In genomic region chr3R:8846154-8846648, dm6 we compare ENCODE assay signal across 1 fruit fly cellular context.
TF ChIP-seq lines count a peak whose summit lies in the region.

No protein-coding gene starts in this region.

TF ChIP-seq in whole organism, embryonic, 481 proteins besides CTCF, POLR2A, EP300 and RAD21 (continued from another document):
- peak; percentile 67; the same call in 2 of the 3 replicates for TF ChIP-seq CG11695 (GFP tag; IDR thresholded peaks at IDR 0.05; lab: Robert Waterston, UW)
- TF ChIP-seq salm (tag; optimal IDR thresholded peaks at IDR 0.05; lab: Kevin White, UChicago), result peak; percentile 37
- TF ChIP-seq MBD-R2 (GFP tag; IDR thresholded peaks at IDR 0.05; lab: Robert Waterston, UW), result peak; percentile 45; the same call in 1 of the 2 replicates
- no peak for TF ChIP-seq Nf-YA (GFP tag; IDR thresholded peaks at IDR 0.05; lab: Robert Waterston, UW)
- no peak for TF ChIP-seq sisA (GFP tag; IDR thresholded peaks at IDR 0.05; lab: Robert Waterston, UW)
- peak; percentile 34 for TF ChIP-seq dm (GFP tag; optimal IDR thresholded peaks at IDR 0.05; lab: Kevin White, UChicago)
- TF ChIP-seq ro (GFP tag; IDR thresholded peaks at IDR 0.05; lab: Robert Waterston, UW), result no peak
- TF ChIP-seq CG11723 (GFP tag; optimal IDR thresholded peaks at IDR 0.05; lab: Kevin White, UChicago), result peak; percentile 46
- TF ChIP-seq GATAe (GFP tag; conservative IDR thresholded peaks at IDR 0.05; lab: Robert Waterston, UW), result no peak
- peak in 1 of 2 experiments; percentile 48 for TF ChIP-seq Pdp1 (GFP tag; optimal IDR thresholded peaks at IDR 0.05; lab: Kevin White, UChicago)
- TF ChIP-seq Meics (GFP tag; optimal IDR thresholded peaks at IDR 0.05; lab: Kevin White, UChicago), result peak; percentile 70
- TF ChIP-seq Hr39 (optimal IDR thresholded peaks at IDR 0.05; lab: Kevin White, UChicago), result no peak
- TF ChIP-seq CG17359 (tag; optimal IDR thresholded peaks at IDR 0.05; lab: Kevin White, UChicago), result peak; percentile 56
- no peak for TF ChIP-seq CG18476 (GFP tag; optimal IDR thresholded peaks at IDR 0.05; lab: Kevin White, UChicago)
- TF ChIP-seq NFAT (GFP tag; IDR thresholded peaks at IDR 0.05; lab: Robert Waterston, UW), result no peak
- TF ChIP-seq gsb (GFP tag; IDR thresholded peaks at IDR 0.05; lab: Robert Waterston, UW), result 0 out of 2 replicates have a peak, but pooled peaks have one; percentile 29
- peak; percentile 89 for TF ChIP-seq chm (GFP tag; IDR thresholded peaks at IDR 0.05; lab: Robert Waterston, UW)
- TF ChIP-seq Xrp1 (GFP tag; IDR thresholded peaks at IDR 0.05; lab: Robert Waterston, UW), result peak; percentile 54
- TF ChIP-seq CG8765 (GFP tag; IDR thresholded peaks at IDR 0.05; lab: Robert Waterston, UW), result no peak
- peak; percentile 83 for TF ChIP-seq mirr (GFP tag; optimal IDR thresholded peaks at IDR 0.05; lab: Kevin White, UChicago)
- peak; percentile 5 for TF ChIP-seq CG8089 (GFP tag; optimal IDR thresholded peaks at IDR 0.05; lab: Kevin White, UChicago)
- no peak for TF ChIP-seq CG14441 (GFP tag; IDR thresholded peaks at IDR 0.05; lab: Robert Waterston, UW)
- TF ChIP-seq CG10274 (GFP tag; optimal IDR thresholded peaks at IDR 0.05; lab: Kevin White, UChicago), result no peak
- TF ChIP-seq onecut (GFP tag; IDR thresholded peaks at IDR 0.05; lab: Robert Waterston, UW), result peak; percentile 19
- no peak for TF ChIP-seq p53 (GFP tag; optimal IDR thresholded peaks at IDR 0.05; lab: Kevin White, UChicago)
- TF ChIP-seq CG4328 (GFP tag; optimal IDR thresholded peaks at IDR 0.05; lab: Kevin White, UChicago), result peak; percentile 31
- TF ChIP-seq CG10321 (GFP tag; IDR thresholded peaks at IDR 0.05; lab: Robert Waterston, UW), result peak; percentile 41; the same call in 1 of the 2 replicates
- TF ChIP-seq Adf1 (GFP tag; IDR thresholded peaks at IDR 0.05; lab: Robert Waterston, UW), result peak; percentile 66
- TF ChIP-seq ERR (GFP tag; optimal IDR thresholded peaks at IDR 0.05; lab: Kevin White, UChicago), result no peak
- peak; percentile 85 for TF ChIP-seq CG10543 (GFP tag; optimal IDR thresholded peaks at IDR 0.05; lab: Kevin White, UChicago)
- TF ChIP-seq Bteb2 (GFP tag; optimal IDR thresholded peaks at IDR 0.05; lab: Kevin White, UChicago), result peak; percentile 39
- TF ChIP-seq Hr51 (GFP tag; optimal IDR thresholded peaks at IDR 0.05; lab: Kevin White, UChicago), result peak; percentile 23 to 35
- TF ChIP-seq CG17385 (GFP tag; optimal IDR thresholded peaks at IDR 0.05; lab: Kevin White, UChicago), result peak; percentile 35
- TF ChIP-seq CG6272 (GFP tag; IDR thresholded peaks at IDR 0.05; lab: Robert Waterston, UW), result no peak
- peak; percentile 8 to 49 for TF ChIP-seq dpn (GFP tag; optimal IDR thresholded peaks at IDR 0.05; lab: Kevin White, UChicago)
- no peak for TF ChIP-seq amos (GFP tag; IDR thresholded peaks at IDR 0.05; lab: Robert Waterston, UW; ENCODE audit: partially characterized antibody)
- TF ChIP-seq fd102C (GFP tag; optimal IDR thresholded peaks at IDR 0.05; lab: Kevin White, UChicago), result peak; percentile 36
- TF ChIP-seq pfk (GFP tag; optimal IDR thresholded peaks at IDR 0.05; lab: Kevin White, UChicago), result peak; percentile 64
- TF ChIP-seq CG2199 (GFP tag; IDR thresholded peaks at IDR 0.05; lab: Robert Waterston, UW), result peak; percentile 97
- peak; percentile 39 for TF ChIP-seq eyg (GFP tag; optimal IDR thresholded peaks at IDR 0.05; lab: Kevin White, UChicago)
- peak; percentile 56; the same call in 1 of the 2 replicates for TF ChIP-seq CG13287 (GFP tag; IDR thresholded peaks at IDR 0.05; lab: Robert Waterston, UW; ENCODE audit: partially characterized antibody)
- TF ChIP-seq dmrt99B (tag; optimal IDR thresholded peaks at IDR 0.05; lab: Kevin White, UChicago), result peak; percentile 43
- peak; percentile 40; the same call in 1 of the 2 replicates for TF ChIP-seq CG32767 (GFP tag; IDR thresholded peaks at IDR 0.05; lab: Robert Waterston, UW)
- peak; percentile 97 for TF ChIP-seq Jarid2 (GFP tag; optimal IDR thresholded peaks at IDR 0.05; lab: Kevin White, UChicago)
- TF ChIP-seq CG7839 (tag; optimal IDR thresholded peaks at IDR 0.05; lab: Kevin White, UChicago), result peak; percentile 28
- peak; percentile 47; the same call in 1 of the 2 replicates for TF ChIP-seq sna (GFP tag; IDR thresholded peaks at IDR 0.05; lab: Robert Waterston, UW; ENCODE audit: partially characterized antibody)
- no peak for TF ChIP-seq CG7372 (GFP tag; IDR thresholded peaks at IDR 0.05; lab: Robert Waterston, UW)
- no peak for TF ChIP-seq ap (GFP tag; IDR thresholded peaks at IDR 0.05; lab: Robert Waterston, UW)
TF ChIP-seq in whole organism, embryonic: peak in this region for 291.
